Fruit fly (Drosophila melanogaster) whole organism, embryonic: ENCODE results near the gene Hrs.

Experiments
- CG10267 ChIP-seq: fragments of 200-800 bp; sonication (Bioruptor generic); optimal IDR thresholded peaks from 2 replicates; lab custom pipeline; 2018; ENCODE audit warnings: missing biosample characterization, mild to moderate bottlenecking, missing genetic modification characterization, moderate library complexity
- CG10274 ChIP-seq: fragments of 200-800 bp; sonication (Bioruptor generic); optimal IDR thresholded peaks from 3 replicates; lab custom pipeline; 2017; ENCODE audit warnings: missing biosample characterization, mild to moderate bottlenecking, missing genetic modification characterization
- CG10565 ChIP-seq: fragments of 200-800 bp; sonication (Bioruptor generic); optimal IDR thresholded peaks from 3 replicates; lab custom pipeline; 2016; ENCODE audit warnings: missing biosample characterization, mild to moderate bottlenecking, missing genetic modification characterization
- CG11398 ChIP-seq: fragments of 200-800 bp; sonication (Bioruptor generic); optimal IDR thresholded peaks from 2 replicates; lab custom pipeline; 2016; ENCODE audit warnings: missing biosample characterization, missing genetic modification characterization
- CG11696 ChIP-seq: fragments of 200-800 bp; sonication (Bioruptor generic); IDR thresholded peaks from 2 replicates; pipeline ENCODE4 v1.3.6; 2022; ENCODE audit warnings: missing biosample characterization, missing genetic modification characterization
- CG12744 ChIP-seq: fragments of 200-800 bp; sonication (Bioruptor generic); optimal IDR thresholded peaks from 2 replicates; lab custom pipeline; 2016; ENCODE audit warnings: missing biosample characterization, missing genetic modification characterization
- CG13287 ChIP-seq: fragments of 200-800 bp; sonication (Bioruptor generic); IDR thresholded peaks from 2 replicates; pipeline ENCODE4 v1.3.6; 2022; ENCODE audit warnings: missing biosample characterization, missing genetic modification characterization; ENCODE audit not compliant: partially characterized antibody
- CG13894 ChIP-seq: fragments of 200-800 bp; sonication (Bioruptor generic); optimal IDR thresholded peaks from 3 replicates; lab custom pipeline; 2018; ENCODE audit warnings: missing biosample characterization, mild to moderate bottlenecking, missing genetic modification characterization, moderate library complexity
- CG17359 ChIP-seq: fragments of 200-800 bp; sonication (Bioruptor generic); optimal IDR thresholded peaks from 3 replicates; lab custom pipeline; 2018; ENCODE audit warnings: missing biosample characterization, mild to moderate bottlenecking, missing genetic modification characterization, moderate library complexity
- CG1832 ChIP-seq: fragments of 200-800 bp; sonication (Bioruptor generic); optimal IDR thresholded peaks from 2 replicates; lab custom pipeline; 2017; ENCODE audit warnings: missing biosample characterization, mild to moderate bottlenecking, missing genetic modification characterization, inconsistent platforms
- CG2120 ChIP-seq: fragments of 200-800 bp; sonication (Bioruptor generic); optimal IDR thresholded peaks from 3 replicates; lab custom pipeline; 2016; ENCODE audit warnings: missing biosample characterization, missing genetic modification characterization
- CG30431 ChIP-seq: fragments of 200-800 bp; sonication (Bioruptor generic); optimal IDR thresholded peaks from 2 replicates; lab custom pipeline; 2017; ENCODE audit warnings: missing biosample characterization, missing genetic modification characterization
- CG31365 ChIP-seq: fragments of 200-800 bp; sonication (Bioruptor generic); optimal IDR thresholded peaks from 2 replicates; lab custom pipeline; 2018; ENCODE audit warnings: missing biosample characterization, mild to moderate bottlenecking, missing genetic modification characterization
- CG3163 ChIP-seq: fragments of 200-800 bp; sonication (Bioruptor generic); optimal IDR thresholded peaks from 3 replicates; lab custom pipeline; 2016; ENCODE audit warnings: missing biosample characterization, missing genetic modification characterization
- CG4328 ChIP-seq: fragments of 200-800 bp; sonication (Bioruptor generic); optimal IDR thresholded peaks from 3 replicates; lab custom pipeline; 2017; ENCODE audit warnings: missing biosample characterization, missing genetic modification reagents, missing genetic modification characterization
- CG43689 ChIP-seq: fragments of 200-800 bp; sonication (Bioruptor generic); IDR thresholded peaks from 2 replicates; pipeline ENCODE4 v1.3.6; 2022; ENCODE audit warnings: missing biosample characterization, missing genetic modification characterization
- CG4424 ChIP-seq: fragments of 200-800 bp; sonication (Bioruptor generic); optimal IDR thresholded peaks from 3 replicates; lab custom pipeline; 2016; ENCODE audit warnings: missing biosample characterization, missing genetic modification characterization
- CG8089 ChIP-seq: fragments of 200-800 bp; sonication (Bioruptor generic); optimal IDR thresholded peaks from 3 replicates; lab custom pipeline; 2016; ENCODE audit warnings: missing biosample characterization, missing genetic modification characterization
- CG9437 ChIP-seq: fragments of 200-800 bp; sonication (Bioruptor generic); optimal IDR thresholded peaks from 2 replicates; lab custom pipeline; 2018; ENCODE audit warnings: missing biosample characterization, mild to moderate bottlenecking, missing genetic modification characterization
- CG9609 ChIP-seq: fragments of 200-800 bp; sonication (Bioruptor generic); optimal IDR thresholded peaks from 3 replicates; lab custom pipeline; 2016; ENCODE audit warnings: missing biosample characterization, missing genetic modification characterization
- Dad ChIP-seq: fragments of 200-800 bp; sonication (Bioruptor generic); optimal IDR thresholded peaks from 3 replicates; lab custom pipeline; 2016; ENCODE audit warnings: missing biosample characterization, missing genetic modification characterization
- Dp ChIP-seq: fragments of 200-800 bp; sonication (Bioruptor generic); optimal IDR thresholded peaks from 2 replicates; lab custom pipeline; 2018; ENCODE audit warnings: missing biosample characterization, mild to moderate bottlenecking, missing genetic modification characterization, moderate library complexity
- E2f1 ChIP-seq: fragments of 200-800 bp; sonication (Bioruptor generic); IDR thresholded peaks from 2 replicates; pipeline ENCODE4 v1.3.6; 2022; ENCODE audit warnings: missing biosample characterization, missing genetic modification characterization
- HHEX ChIP-seq: fragments of 200-800 bp; sonication (Bioruptor generic); optimal IDR thresholded peaks from 3 replicates; lab custom pipeline; 2017; ENCODE audit warnings: missing biosample characterization, mild to moderate bottlenecking, missing genetic modification characterization, missing genetic modification reagents
- HLHmδ ChIP-seq: fragments of 200-800 bp; sonication (Bioruptor generic); optimal IDR thresholded peaks from 2 replicates; lab custom pipeline; 2018; ENCODE audit warnings: missing biosample characterization, mild to moderate bottlenecking, missing genetic modification characterization, moderate library complexity
- HmgD ChIP-seq: fragments of 200-800 bp; sonication (Bioruptor generic); optimal IDR thresholded peaks from 3 replicates; lab custom pipeline; 2016; ENCODE audit warnings: missing biosample characterization, missing genetic modification characterization
- Kr ChIP-seq: fragments of 200-800 bp; sonication (Bioruptor generic); optimal IDR thresholded peaks from 2 replicates; lab custom pipeline; 2017; ENCODE audit warnings: missing biosample characterization, mild to moderate bottlenecking, missing genetic modification characterization
- Max ChIP-seq: fragments of 200-800 bp; sonication (Bioruptor generic); optimal IDR thresholded peaks from 2 replicates; lab custom pipeline; 2016; ENCODE audit warnings: missing biosample characterization, mild to moderate bottlenecking, missing genetic modification characterization
- Opbp ChIP-seq: fragments of 200-800 bp; sonication (Bioruptor generic); IDR thresholded peaks from 3 replicates; pipeline ENCODE4 v1.3.6; 2022; ENCODE audit warnings: missing biosample characterization, missing genetic modification characterization; ENCODE audit not compliant: partially characterized antibody
- PHDP ChIP-seq: fragments of 200-800 bp; sonication (Bioruptor generic); optimal IDR thresholded peaks from 3 replicates; lab custom pipeline; 2018; ENCODE audit warnings: missing biosample characterization, mild to moderate bottlenecking, missing genetic modification characterization, moderate library complexity
- Rfx ChIP-seq: fragments of 200-800 bp; sonication (Bioruptor generic); IDR thresholded peaks from 2 replicates; pipeline ENCODE4 v1.3.6; 2022; ENCODE audit warnings: missing biosample characterization, missing genetic modification characterization
- Usf ChIP-seq: fragments of 200-800 bp; sonication (Bioruptor generic); optimal IDR thresholded peaks from 2 replicates; lab custom pipeline; 2017; ENCODE audit warnings: missing genotype, missing biosample characterization, missing genetic modification characterization
- br ChIP-seq: fragments of >200 bp; optimal IDR thresholded peaks from 2 replicates; lab custom pipeline; 2017
- dmrt99B ChIP-seq: fragments of 200-800 bp; sonication (Bioruptor generic); optimal IDR thresholded peaks from 2 replicates; lab custom pipeline; 2018; ENCODE audit warnings: missing biosample characterization, mild to moderate bottlenecking, missing genetic modification characterization, moderate library complexity
- dpn ChIP-seq, 2 experiments: fragments of 200-800 bp; sonication (Bioruptor generic); optimal IDR thresholded peaks; 3 replicates each; lab custom pipeline; 2016; ENCODE audit warnings: missing biosample characterization in 2 of 2, missing genetic modification characterization in 2 of 2
- exex ChIP-seq: fragments of 200-800 bp; sonication (Bioruptor generic); optimal IDR thresholded peaks from 4 replicates; lab custom pipeline; 2018; ENCODE audit warnings: missing biosample characterization, mild to moderate bottlenecking, missing genetic modification characterization, moderate library complexity
- fd64A ChIP-seq: fragments of 200-800 bp; sonication (Bioruptor generic); optimal IDR thresholded peaks from 3 replicates; lab custom pipeline; 2018; ENCODE audit warnings: missing biosample characterization, mild to moderate bottlenecking, missing genetic modification characterization
- ham ChIP-seq: fragments of 200-800 bp; sonication (Bioruptor generic); IDR thresholded peaks from 2 replicates; pipeline ENCODE4 v1.3.6; 2022; ENCODE audit warnings: missing biosample characterization, missing genetic modification characterization
- hth ChIP-seq: fragments of >200 bp; optimal IDR thresholded peaks from 2 replicates; lab custom pipeline; 2017; ENCODE audit warnings: inconsistent platforms
- jigr1 ChIP-seq: fragments of 200-800 bp; sonication (Bioruptor generic); IDR thresholded peaks from 3 replicates; pipeline ENCODE4 v1.3.6; 2022; ENCODE audit warnings: missing biosample characterization, missing genetic modification characterization
- otp ChIP-seq: fragments of 200-800 bp; sonication (Bioruptor generic); IDR thresholded peaks from 3 replicates; pipeline ENCODE4, ENCODE4 v1.3.6; 2022; ENCODE audit warnings: missing biosample characterization, missing genetic modification characterization
- pros ChIP-seq: fragments of 200-800 bp; sonication (Bioruptor generic); optimal IDR thresholded peaks from 3 replicates; lab custom pipeline; 2019; ENCODE audit warnings: missing biosample characterization, mild to moderate bottlenecking, missing genetic modification characterization, moderate library complexity
- slbo ChIP-seq: fragments of 200-800 bp; sonication (Bioruptor generic); IDR thresholded peaks from 2 replicates; pipeline ENCODE4 v1.3.6; 2022; ENCODE audit warnings: missing biosample characterization, missing genetic modification characterization
- sqz ChIP-seq: fragments of 200-800 bp; sonication (Bioruptor generic); optimal IDR thresholded peaks from 3 replicates; lab custom pipeline; 2018; ENCODE audit warnings: missing biosample characterization, mild to moderate bottlenecking, missing genetic modification characterization
- tin ChIP-seq: fragments of 200-800 bp; sonication (Bioruptor generic); optimal IDR thresholded peaks from 3 replicates; lab custom pipeline; 2016; ENCODE audit warnings: missing biosample characterization, missing genetic modification characterization
- tio ChIP-seq: fragments of 200-800 bp; sonication (Bioruptor generic); optimal IDR thresholded peaks from 2 replicates; lab custom pipeline; 2017; ENCODE audit warnings: missing biosample characterization, missing genetic modification characterization, inconsistent platforms
- toy ChIP-seq: fragments of 200-800 bp; sonication (Bioruptor generic); IDR thresholded peaks from 2 replicates; pipeline ENCODE4 v1.3.6; 2022; ENCODE audit warnings: missing biosample characterization, missing genetic modification characterization
- ttk ChIP-seq: fragments of 200-800 bp; sonication (Bioruptor generic); IDR thresholded peaks from 2 replicates; pipeline ENCODE4 v2.1.2; 2022; ENCODE audit warnings: missing biosample characterization, missing genetic modification characterization
- twi ChIP-seq: fragments of 200-800 bp; optimal IDR thresholded peaks from 2 replicates; lab custom pipeline; 2019; ENCODE audit warnings: missing biosample characterization, mild to moderate bottlenecking, missing genetic modification characterization, moderate library complexity
- usp ChIP-seq: fragments of >200 bp; optimal IDR thresholded peaks from 2 replicates; lab custom pipeline; 2017; ENCODE audit warnings: missing biosample characterization, missing genetic modification characterization

Hrs gene

dm6 chr2L:2748480-2749143 is 8.8 kb downstream of the Hrs start (continued):
- no peak for TF ChIP-seq exex (tag; lab: Kevin White, UChicago)
- TF ChIP-seq CG11398 (GFP tag; lab: Kevin White, UChicago): peak; percentile 73
- TF ChIP-seq CG9437 (GFP tag; lab: Kevin White, UChicago): peak; percentile 87
- peak; percentile 88 for TF ChIP-seq tin (GFP tag; lab: Kevin White, UChicago)
- TF ChIP-seq usp (GFP tag; lab: Kevin White, UChicago): no peak
- TF ChIP-seq CG2120: peak; percentile 91
- TF ChIP-seq pros (GFP tag; lab: Kevin White, UChicago): no peak
- peak; percentile 81 for TF ChIP-seq Max (GFP tag; lab: Kevin White, UChicago)
- TF ChIP-seq HLHmδ: peak; percentile 43
- peak; percentile 78 for TF ChIP-seq Usf (GFP tag; lab: Kevin White, UChicago)
- peak; percentile 83 for TF ChIP-seq PHDP (tag; lab: Kevin White, UChicago)
- peak; percentile 49; the same call in 1 of the 2 replicates for TF ChIP-seq CG43689
- TF ChIP-seq fd64A (GFP tag; lab: Kevin White, UChicago): peak; percentile 31
- TF ChIP-seq Dad (GFP tag; lab: Kevin White, UChicago): peak; percentile 78
- TF ChIP-seq CG17359: peak; percentile 76
- TF ChIP-seq toy (GFP tag; lab: Robert Waterston, UW): peak; percentile 72; the same call in 1 of the 2 replicates
- TF ChIP-seq tio (GFP tag; lab: Kevin White, UChicago): no peak
- peak; percentile 81 for TF ChIP-seq E2f1 (GFP tag; lab: Robert Waterston, UW)
- peak; percentile 30 for TF ChIP-seq CG10565 (GFP tag; lab: Kevin White, UChicago)
- peak; percentile 95 for TF ChIP-seq Rfx (GFP tag; lab: Robert Waterston, UW)
- peak; percentile 83 for TF ChIP-seq CG30431 (GFP tag; lab: Kevin White, UChicago)
- peak; percentile 69; the same call in 2 of the 3 replicates for TF ChIP-seq otp (GFP tag; lab: Robert Waterston, UW)
- TF ChIP-seq HHEX (GFP tag; lab: Kevin White, UChicago): peak; percentile 90
- TF ChIP-seq CG11696 (GFP tag; lab: Robert Waterston, UW): no peak
- TF ChIP-seq dpn (GFP tag; optimal IDR thresholded peaks at IDR 0.05; lab: Kevin White, UChicago): peak; percentile 86 to 89
- no peak for TF ChIP-seq br (lab: Kevin White, UChicago)
- peak; percentile 96 for TF ChIP-seq CG10267
- TF ChIP-seq CG13894 (tag; lab: Kevin White, UChicago): peak; percentile 94
- peak; percentile 35; the same call in 1 of the 3 replicates for TF ChIP-seq jigr1 (GFP tag; lab: Robert Waterston, UW)
- peak; percentile 58; the same call in 1 of the 2 replicates for TF ChIP-seq ham (GFP tag; lab: Robert Waterston, UW)
- TF ChIP-seq Opbp (GFP tag; lab: Robert Waterston, UW): peak; percentile 63
- TF ChIP-seq slbo (GFP tag; lab: Robert Waterston, UW): peak; percentile 94
- TF ChIP-seq CG12744: peak; percentile 28
- peak; percentile 0 for TF ChIP-seq HmgD (GFP tag; lab: Kevin White, UChicago)
- peak; percentile 89 for TF ChIP-seq CG4424 (GFP tag; lab: Kevin White, UChicago)
- peak; percentile 82 for TF ChIP-seq CG9609 (GFP tag; lab: Kevin White, UChicago)
- TF ChIP-seq CG13287 (GFP tag; lab: Robert Waterston, UW): peak; percentile 73
- TF ChIP-seq CG4328 (GFP tag; lab: Kevin White, UChicago): peak; percentile 83
- no peak for TF ChIP-seq CG1832 (GFP tag; lab: Kevin White, UChicago)
- TF ChIP-seq CG31365 (tag; lab: Kevin White, UChicago): peak; percentile 60
- peak; percentile 66 for TF ChIP-seq dmrt99B (tag; lab: Kevin White, UChicago)
- TF ChIP-seq CG3163 (GFP tag; lab: Kevin White, UChicago): peak; percentile 60
- peak; percentile 65 for TF ChIP-seq CG10274 (GFP tag; lab: Kevin White, UChicago)
- TF ChIP-seq Kr (GFP tag; lab: Kevin White, UChicago): no peak
- TF ChIP-seq sqz (GFP tag; lab: Kevin White, UChicago): peak; percentile 73
- no peak for TF ChIP-seq hth
- peak; percentile 65 for TF ChIP-seq CG8089 (GFP tag; lab: Kevin White, UChicago)
- TF ChIP-seq Dp (GFP tag; lab: Kevin White, UChicago): peak; percentile 84
- peak; percentile 81 for TF ChIP-seq ttk (GFP tag; lab: Robert Waterston, UW)
- peak; percentile 81 for TF ChIP-seq twi (tag; lab: Kevin White, UChicago)
